Fruit fly (Drosophila melanogaster): Measurements from ENCODE around the gene CG43965.

The CG43965 gene

dm6 chr3L:8700643-8701208 lies 24.8 kb downstream of the CG43965 start (continued):
- TF ChIP-seq CG6683 (GFP tag; optimal IDR thresholded peaks at IDR 0.05) (peak; percentile 55), Dll (GFP tag; IDR thresholded peaks at IDR 0.05; ENCODE audit: partially characterized antibody) (no peak), CG8388 (GFP tag; optimal IDR thresholded peaks at IDR 0.05) (peak; percentile 74), knrl (GFP tag; IDR thresholded peaks at IDR 0.05; ENCODE audit: partially characterized antibody) (no peak), Camta (GFP tag; optimal IDR thresholded peaks at IDR 0.05) (peak; percentile 73), sens-2 (GFP tag; IDR thresholded peaks at IDR 0.05) (0 out of 2 replicates have a peak, but pooled peaks have one; percentile 2), bowl (GFP tag; IDR thresholded peaks at IDR 0.05) (no peak), mirr (GFP tag; optimal IDR thresholded peaks at IDR 0.05) (peak; percentile 67), tio (GFP tag; optimal IDR thresholded peaks at IDR 0.05) (peak; percentile 63), CG9609 (GFP tag; optimal IDR thresholded peaks at IDR 0.05) (peak; percentile 82), CG4820 (GFP tag; optimal IDR thresholded peaks at IDR 0.05) (peak; percentile 79), CG3163 (GFP tag; optimal IDR thresholded peaks at IDR 0.05) (peak; percentile 45), pfk (GFP tag; optimal IDR thresholded peaks at IDR 0.05) (no peak), CG3726 (GFP tag; IDR thresholded peaks at IDR 0.05) (no peak; the same call in 2 of the 3 replicates), CG11456 (GFP tag; IDR thresholded peaks at IDR 0.05) (peak; percentile 70; the same call in 2 of the 3 replicates), psq (GFP tag; optimal IDR thresholded peaks at IDR 0.05) (peak; percentile 17), CG17328 (GFP tag; IDR thresholded peaks at IDR 0.05) (no peak; the same call in 1 of the 2 replicates), BEAF-32 (GFP tag; optimal IDR thresholded peaks at IDR 0.05) (no peak), CG32532 (GFP tag; IDR thresholded peaks at IDR 0.05) (peak; percentile 70), ato (GFP tag; IDR thresholded peaks at IDR 0.05; ENCODE audit: partially characterized antibody) (no peak), Sox102F (GFP tag; optimal IDR thresholded peaks at IDR 0.05) (peak; percentile 88), zfh2 (GFP tag; optimal IDR thresholded peaks at IDR 0.05) (peak; percentile 70), Eip74EF (GFP tag; optimal IDR thresholded peaks at IDR 0.05) (peak in 1 of 2 experiments; percentile 62), CG6791 (GFP tag; IDR thresholded peaks at IDR 0.05; ENCODE audit: partially characterized antibody) (no peak), Mes4 (GFP tag; optimal IDR thresholded peaks at IDR 0.05) (peak; percentile 59), nom (GFP tag; optimal IDR thresholded peaks at IDR 0.05) (no peak), CG4404 (GFP tag; IDR thresholded peaks at IDR 0.05) (peak; percentile 25; the same call in 1 of the 2 replicates), br (optimal IDR thresholded peaks at IDR 0.05) (no peak), bab2 (GFP tag; optimal IDR thresholded peaks at IDR 0.05) (peak; percentile 82), B-H2 (GFP tag; optimal IDR thresholded peaks at IDR 0.05) (no peak), CG17361 (GFP tag; IDR thresholded peaks at IDR 0.05) (peak; percentile 84), CG8281 (tag; optimal IDR thresholded peaks at IDR 0.05) (peak; percentile 38), CG10321 (GFP tag; IDR thresholded peaks at IDR 0.05) (no peak), CG17912 (GFP tag; optimal IDR thresholded peaks at IDR 0.05) (no peak), CG8359 (GFP tag; optimal IDR thresholded peaks at IDR 0.05; ENCODE audit: borderline replicate concordance) (peak; percentile 46), lilli (GFP tag; optimal IDR thresholded peaks at IDR 0.05) (peak; percentile 92), CG11398 (GFP tag; optimal IDR thresholded peaks at IDR 0.05) (peak; percentile 53), tin (GFP tag; optimal IDR thresholded peaks at IDR 0.05) (peak; percentile 73), toy (GFP tag; IDR thresholded peaks at IDR 0.05) (peak; percentile 57; the same call in 1 of the 2 replicates), nerfin-2 (GFP tag; IDR thresholded peaks at IDR 0.05; ENCODE audit: partially characterized antibody) (no peak), CG10209 (GFP tag; optimal IDR thresholded peaks at IDR 0.05) (peak; percentile 83), Rx (GFP tag; IDR thresholded peaks at IDR 0.05) (peak; percentile 52), lbe (GFP tag; optimal IDR thresholded peaks at IDR 0.05) (no peak), ara (GFP tag; IDR thresholded peaks at IDR 0.05) (no peak; the same call in 1 of the 2 replicates), CG8944 (GFP tag; optimal IDR thresholded peaks at IDR 0.05) (peak; percentile 57), crc (GFP tag; optimal IDR thresholded peaks at IDR 0.05) (peak; percentile 73), org-1 (GFP tag; optimal IDR thresholded peaks at IDR 0.05) (peak; percentile 80), CG3407 (GFP tag; optimal IDR thresholded peaks at IDR 0.05) (peak; percentile 34), Abd-B (GFP tag; optimal IDR thresholded peaks at IDR 0.05) (peak; percentile 77)
